Worm (Caenorhabditis elegans) whole organism, young adult: Measurements from ENCODE around the gene dsl-3.
"Not testable (repeated sequence)": the region's sequence is repeated elsewhere in the genome, so short reads cannot be mapped to it uniquely, and the experiment has no call there.

Source experiments
- C17E4.6 ChIP-seq: fragments of 200-800 bp; sonication (Bioruptor generic); IDR thresholded peaks from 2 replicates; pipeline ENCODE4 v1.3.6; 2022; ENCODE audit warnings: missing genetic modification reagents, missing genetic modification characterization, missing compliant biosample characterization
- F39B2.1 ChIP-seq: fragments of 200-800 bp; sonication (Bioruptor generic); IDR thresholded peaks from 2 replicates; pipeline ENCODE4 v1.3.6; 2022; ENCODE audit warnings: missing genetic modification reagents, missing genetic modification characterization, missing compliant biosample characterization
- F57A8.1 ChIP-seq: fragments of 200-800 bp; sonication (Bioruptor generic); optimal IDR thresholded peaks from 2 replicates; lab custom pipeline; 2018; ENCODE audit warnings: mild to moderate bottlenecking, missing genetic modification characterization, moderate library complexity, missing compliant biosample characterization
- F57C9.4 ChIP-seq: sonication (generic microtip); optimal IDR thresholded peaks from 2 replicates; lab custom pipeline; 2017; ENCODE audit warnings: mild to moderate bottlenecking, missing genetic modification characterization, missing compliant biosample characterization
- K11D2.4 ChIP-seq: fragments of 200-800 bp; sonication (Bioruptor generic); IDR thresholded peaks from 2 replicates; pipeline ENCODE4 v1.3.6; 2022; ENCODE audit warnings: missing genetic modification reagents, missing genetic modification characterization, missing compliant biosample characterization
- T26A5.8 ChIP-seq: sonication (generic microtip); optimal IDR thresholded peaks from 2 replicates; lab custom pipeline; 2016; ENCODE audit warnings: missing genetic modification characterization, missing compliant biosample characterization
- Y53G8AR.9 ChIP-seq: fragments of 200-800 bp; sonication (Bioruptor generic); conservative IDR thresholded peaks from 2 replicates; pipeline ENCODE4 v1.3.6; 2022; ENCODE audit warnings: missing genetic modification reagents, missing genetic modification characterization, missing compliant biosample characterization
- Y79H2A.3 ChIP-seq: fragments of 200-800 bp; sonication (Bioruptor generic); conservative IDR thresholded peaks from 2 replicates; pipeline ENCODE4 v1.3.6; 2022; ENCODE audit warnings: missing genetic modification reagents, missing genetic modification characterization, missing compliant biosample characterization
- ZK185.1 ChIP-seq: sonication (generic microtip); optimal IDR thresholded peaks from 2 replicates; lab custom pipeline; 2016; ENCODE audit warnings: mild to moderate bottlenecking, missing genetic modification characterization, missing compliant biosample characterization; ENCODE audit not compliant: poor library complexity, severe bottlenecking
- akir-1 ChIP-seq: fragments of 200-800 bp; sonication (Bioruptor generic); optimal IDR thresholded peaks from 2 replicates; lab custom pipeline; 2018; ENCODE audit warnings: mild to moderate bottlenecking, missing genetic modification characterization, moderate library complexity, missing compliant biosample characterization
- aptf-3 ChIP-seq: fragments of 200-800 bp; sonication (Bioruptor generic); IDR thresholded peaks from 2 replicates; pipeline ENCODE4 v1.3.6; 2022; ENCODE audit warnings: missing genetic modification characterization, missing compliant biosample characterization
- attf-5 ChIP-seq: fragments of 200-800 bp; sonication (Bioruptor generic); optimal IDR thresholded peaks from 2 replicates; lab custom pipeline; 2018; ENCODE audit warnings: mild to moderate bottlenecking, missing genetic modification characterization, missing compliant biosample characterization
- bed-1 ChIP-seq: fragments of 200-800 bp; sonication (Bioruptor generic); IDR thresholded peaks from 2 replicates; pipeline ENCODE4 v1.3.6; 2022; ENCODE audit warnings: missing genetic modification reagents, missing genetic modification characterization, missing compliant biosample characterization
- cebp-1 ChIP-seq, 2 experiments: fragments of 200-800 bp in 1 of 2; sonication (Bioruptor generic) in 1 of 2; sonication (generic microtip) in 1 of 2; IDR thresholded peaks in 1 of 2; optimal IDR thresholded peaks in 1 of 2; 2 replicates each; pipeline versions ENCODE4 v1.3.6 to Lab custom; 2017 to 2022; ENCODE audit warnings: missing compliant biosample characterization in 2 of 2, missing genetic modification characterization in 2 of 2, mild to moderate bottlenecking in 1 of 2, missing genetic modification reagents in 1 of 2, moderate library complexity in 1 of 2
- cebp-2 ChIP-seq: fragments of 200-800 bp; sonication (Bioruptor generic); IDR thresholded peaks from 2 replicates; pipeline ENCODE4 v1.3.6; 2022; ENCODE audit warnings: missing genetic modification characterization, missing compliant biosample characterization
- ceh-100 ChIP-seq: fragments of 200-800 bp; sonication (Bioruptor generic); IDR thresholded peaks from 2 replicates; pipeline ENCODE4 v1.3.6; 2022; ENCODE audit warnings: missing genetic modification reagents, missing genetic modification characterization, missing compliant biosample characterization
- ceh-58 ChIP-seq: fragments of 200-800 bp; sonication (Bioruptor generic); IDR thresholded peaks from 2 replicates; pipeline ENCODE4 v1.3.6; 2022; ENCODE audit warnings: missing genetic modification characterization, missing compliant biosample characterization
- ceh-79 ChIP-seq: sonication (generic microtip); optimal IDR thresholded peaks from 2 replicates; lab custom pipeline; 2017; ENCODE audit warnings: mild to moderate bottlenecking, missing genetic modification characterization, missing compliant biosample characterization
- dox-1 ChIP-seq: fragments of 200-800 bp; sonication (Bioruptor generic); IDR thresholded peaks from 2 replicates; pipeline ENCODE4 v1.3.6; 2022; ENCODE audit warnings: missing genetic modification reagents, missing genetic modification characterization, missing compliant biosample characterization
- dpff-1 ChIP-seq: sonication (generic microtip); optimal IDR thresholded peaks from 2 replicates; lab custom pipeline; 2017; ENCODE audit warnings: mild to moderate bottlenecking, missing genetic modification characterization, missing compliant biosample characterization
- dpl-1 ChIP-seq: fragments of 150-350 bp; optimal IDR thresholded peaks from 2 replicates; lab custom pipeline; 2014; ENCODE audit warnings: missing biosample characterization, missing genetic modification reagents, missing genetic modification characterization
- ets-4 ChIP-seq: fragments of 200-800 bp; sonication (Bioruptor generic); optimal IDR thresholded peaks from 2 replicates; lab custom pipeline; 2018; ENCODE audit warnings: mild to moderate bottlenecking, missing genetic modification characterization, missing compliant biosample characterization
- him-1 ChIP-seq: sonication (generic microtip); optimal IDR thresholded peaks from 2 replicates; lab custom pipeline; 2016; ENCODE audit warnings: missing genotype, missing genetic modification reagents, missing genetic modification characterization, missing compliant biosample characterization
- hlh-12 ChIP-seq: sonication (generic microtip); optimal IDR thresholded peaks from 2 replicates; lab custom pipeline; 2016; ENCODE audit warnings: missing genetic modification characterization, missing compliant biosample characterization
- hmg-1.2 ChIP-seq: fragments of 200-800 bp; sonication (Bioruptor generic); IDR thresholded peaks from 2 replicates; pipeline ENCODE4 v1.3.6; 2022; ENCODE audit warnings: missing genetic modification reagents, missing genetic modification characterization, missing compliant biosample characterization
- hmg-20 ChIP-seq: fragments of 200-800 bp; sonication (Bioruptor generic); IDR thresholded peaks from 2 replicates; pipeline ENCODE4 v1.3.6; 2022; ENCODE audit warnings: missing genetic modification reagents, missing genetic modification characterization, missing compliant biosample characterization
- lin-26 ChIP-seq: fragments of 200-800 bp; sonication (Bioruptor generic); IDR thresholded peaks from 2 replicates; pipeline ENCODE4 v1.3.6; 2022; ENCODE audit warnings: missing genetic modification reagents, missing genetic modification characterization, missing compliant biosample characterization
- lin-40 ChIP-seq: sonication (generic microtip); optimal IDR thresholded peaks from 2 replicates; lab custom pipeline; 2016; ENCODE audit warnings: missing genetic modification characterization, mild to moderate bottlenecking, missing compliant biosample characterization, missing genotype, missing genetic modification reagents
- mes-4 ChIP-seq: sonication (generic microtip); optimal IDR thresholded peaks from 2 replicates; lab custom pipeline; 2016; ENCODE audit warnings: missing genotype, missing genetic modification characterization, missing compliant biosample characterization
- mxl-1 ChIP-seq: sonication (generic microtip); optimal IDR thresholded peaks from 2 replicates; lab custom pipeline; 2016; ENCODE audit warnings: missing genetic modification characterization, missing compliant biosample characterization
- nfyb-1 ChIP-seq: fragments of 200-800 bp; sonication (Bioruptor generic); IDR thresholded peaks from 2 replicates; pipeline ENCODE4 v1.3.6; 2022; ENCODE audit warnings: missing genetic modification reagents, missing genetic modification characterization, missing compliant biosample characterization
- nhr-179 ChIP-seq: sonication (generic microtip); optimal IDR thresholded peaks from 2 replicates; lab custom pipeline; 2016; ENCODE audit warnings: mild to moderate bottlenecking, missing genetic modification characterization, missing compliant biosample characterization
- nhr-27 ChIP-seq: fragments of 200-800 bp; sonication (Bioruptor generic); optimal IDR thresholded peaks from 2 replicates; lab custom pipeline; 2018; ENCODE audit warnings: mild to moderate bottlenecking, missing genetic modification characterization, moderate library complexity, missing compliant biosample characterization
- nhr-80 ChIP-seq: sonication (generic microtip); optimal IDR thresholded peaks from 2 replicates; lab custom pipeline; 2016; ENCODE audit warnings: missing genetic modification characterization, missing compliant biosample characterization
- pbrm-1 ChIP-seq: fragments of 200-800 bp; sonication (Bioruptor generic); IDR thresholded peaks from 2 replicates; pipeline ENCODE4 v1.3.6; 2022; ENCODE audit warnings: missing genetic modification reagents, missing genetic modification characterization, missing compliant biosample characterization
- repo-1 ChIP-seq: sonication (generic microtip); optimal IDR thresholded peaks from 2 replicates; lab custom pipeline; 2017; ENCODE audit warnings: mild to moderate bottlenecking, missing genetic modification characterization, missing compliant biosample characterization
- rpc-1 ChIP-seq, 2 experiments: fragments of 150-350 bp in 1 of 2; sonication (generic microtip) in 1 of 2; optimal IDR thresholded peaks; 2 replicates each; lab custom pipeline; 2014 to 2018; ENCODE audit warnings: missing biosample characterization in 1 of 2, missing genetic modification characterization in 1 of 2, missing genetic modification reagents in 1 of 2, missing genotype in 1 of 2
- sea-2 ChIP-seq: fragments of 200-800 bp; sonication (Bioruptor generic); IDR thresholded peaks from 2 replicates; pipeline ENCODE4 v1.3.6; 2022; ENCODE audit warnings: missing genetic modification characterization, missing compliant biosample characterization
- snpc-1.1 ChIP-seq: sonication (generic microtip); optimal IDR thresholded peaks from 2 replicates; lab custom pipeline; 2017; ENCODE audit warnings: missing genetic modification characterization, mild to moderate bottlenecking, missing compliant biosample characterization, antibody characterized with exemption, moderate library complexity, missing genotype, missing genetic modification reagents; ENCODE audit not compliant: insufficient read depth
- snpc-1.3 ChIP-seq: sonication (generic microtip); optimal IDR thresholded peaks from 2 replicates; lab custom pipeline; 2017; ENCODE audit warnings: missing genetic modification characterization, mild to moderate bottlenecking, missing compliant biosample characterization, antibody characterized with exemption, moderate library complexity, missing genotype, missing genetic modification reagents; ENCODE audit not compliant: insufficient read depth
- tbp1 ChIP-seq: fragments of 200-800 bp; sonication (Bioruptor generic); optimal IDR thresholded peaks from 2 replicates; lab custom pipeline; 2018; ENCODE audit warnings: mild to moderate bottlenecking, missing genetic modification characterization, missing compliant biosample characterization
- tbx-9 ChIP-seq: sonication (generic microtip); optimal IDR thresholded peaks from 2 replicates; lab custom pipeline; 2016; ENCODE audit warnings: borderline replicate concordance, missing genetic modification characterization, inconsistent platforms, missing compliant biosample characterization
- ztf-18 ChIP-seq: sonication (generic microtip); optimal IDR thresholded peaks from 2 replicates; lab custom pipeline; 2016; ENCODE audit warnings: missing genotype, mild to moderate bottlenecking, missing genetic modification characterization, missing compliant biosample characterization
- ztf-26 ChIP-seq: sonication (generic microtip); optimal IDR thresholded peaks from 2 replicates; lab custom pipeline; 2017; ENCODE audit warnings: missing genetic modification characterization, missing compliant biosample characterization
- ztf-28 ChIP-seq: fragments of 200-800 bp; sonication (Bioruptor generic); IDR thresholded peaks from 2 replicates; pipeline ENCODE4 v1.3.6; 2022; ENCODE audit warnings: missing genetic modification reagents, missing genetic modification characterization, missing compliant biosample characterization

dsl-3 gene

DNA sequence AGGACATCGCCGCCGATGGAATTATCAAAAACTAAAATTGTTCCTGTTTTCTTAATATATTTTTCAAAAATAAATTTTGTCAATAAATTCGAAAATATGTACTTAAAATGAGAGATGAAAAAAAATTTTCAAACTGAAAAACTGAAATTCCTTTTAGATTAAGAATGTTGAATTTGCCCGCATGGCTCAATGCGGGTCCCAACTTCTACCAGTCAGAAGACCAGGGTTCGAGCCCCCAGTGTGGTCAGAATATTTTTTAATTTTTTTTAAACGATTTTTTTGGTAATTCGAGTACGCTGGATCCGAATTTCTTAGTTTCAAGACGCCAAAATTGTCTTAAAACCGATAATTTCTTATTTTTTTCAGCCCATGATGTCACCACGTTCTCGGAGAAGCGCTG is 27.3 kb downstream of the dsl-3 start (continued):
- no peak for TF ChIP-seq hlh-12 (tag; lab: Kevin White, UChicago)
- TF ChIP-seq lin-26 (GFP tag; lab: Robert Waterston, UW) = 0 out of 2 replicates have a peak, but pooled peaks have one; percentile 22
- TF ChIP-seq akir-1 = no peak
- TF ChIP-seq dpl-1 (GFP tag; lab: Kevin White, UChicago) = no peak
- no peak for TF ChIP-seq rpc-1 (optimal IDR thresholded peaks at IDR 0.05; lab: Kevin White, UChicago)
- peak; percentile 59 for TF ChIP-seq rpc-1 (tag; optimal IDR thresholded peaks at IDR 0.05; lab: Kevin White, UChicago)
- no peak for TF ChIP-seq nhr-80 (tag; lab: Kevin White, UChicago)
- TF ChIP-seq cebp-2 (GFP tag; lab: Robert Waterston, UW) = no peak
- no peak for TF ChIP-seq ets-4 (GFP tag; lab: Kevin White, UChicago)
- TF ChIP-seq ceh-58 = no peak
- TF ChIP-seq tbx-9 = no peak
- no peak for TF ChIP-seq ztf-26 (tag; lab: Kevin White, UChicago)
- TF ChIP-seq dpff-1 (tag; lab: Kevin White, UChicago) = no peak
- no peak for TF ChIP-seq nhr-27
- TF ChIP-seq dox-1 = no peak
- no peak for TF ChIP-seq attf-5 (GFP tag; lab: Kevin White, UChicago)
- TF ChIP-seq T26A5.8 (tag; lab: Kevin White, UChicago) = no peak
- TF ChIP-seq mxl-1 = no peak
- TF ChIP-seq him-1 (tag; lab: Kevin White, UChicago) = peak; percentile 27
- no peak for TF ChIP-seq C17E4.6 (GFP tag; lab: Robert Waterston, UW)
- no peak for TF ChIP-seq snpc-1.3 (tag; lab: Kevin White, UChicago)
- no peak for TF ChIP-seq F57A8.1
- no peak for TF ChIP-seq lin-40
- TF ChIP-seq sea-2 (GFP tag; lab: Robert Waterston, UW) = no peak
- peak; percentile 41; the same call in 1 of the 2 replicates for TF ChIP-seq K11D2.4 (GFP tag; lab: Robert Waterston, UW)
- TF ChIP-seq ceh-79 = no peak
- peak; percentile 61 for TF ChIP-seq tbp1
- TF ChIP-seq F39B2.1 (GFP tag; lab: Robert Waterston, UW) = no peak
- no peak for TF ChIP-seq hmg-1.2
- peak; percentile 40; the same call in 1 of the 2 replicates for TF ChIP-seq pbrm-1 (GFP tag; lab: Robert Waterston, UW)
- TF ChIP-seq, all 124 proteins: peak for 8

DNA sequence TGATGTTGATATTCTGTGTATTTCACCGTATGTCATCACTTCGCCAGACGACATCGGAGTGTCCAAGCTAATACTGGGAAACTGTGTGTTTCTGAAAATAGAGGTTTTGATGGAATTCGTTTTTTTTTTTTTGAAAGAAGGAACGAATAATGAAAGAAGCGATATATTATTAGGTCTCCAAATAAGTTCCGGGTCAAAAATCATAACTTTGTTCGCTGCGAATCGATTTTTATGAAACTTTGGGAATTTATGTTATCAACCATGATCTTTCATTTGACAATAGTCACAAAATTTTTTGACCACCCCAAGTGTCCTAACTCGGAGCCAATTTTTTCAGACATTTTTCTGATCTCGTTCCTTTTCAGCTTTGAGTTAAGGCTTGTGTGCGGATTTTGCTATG is 35.1 kb downstream of the dsl-3 start, which contains the start of gene nhr-274:
Gene nhr-274 (minus strand): TSS at position 101 of the 400 bp plus-strand sequence.
- TF ChIP-seq F57A8.1; Y53G8AR.9 (GFP tag; lab: Robert Waterston, UW); ztf-18 (tag; lab: Kevin White, UChicago): not testable (repeated sequence)

DNA sequence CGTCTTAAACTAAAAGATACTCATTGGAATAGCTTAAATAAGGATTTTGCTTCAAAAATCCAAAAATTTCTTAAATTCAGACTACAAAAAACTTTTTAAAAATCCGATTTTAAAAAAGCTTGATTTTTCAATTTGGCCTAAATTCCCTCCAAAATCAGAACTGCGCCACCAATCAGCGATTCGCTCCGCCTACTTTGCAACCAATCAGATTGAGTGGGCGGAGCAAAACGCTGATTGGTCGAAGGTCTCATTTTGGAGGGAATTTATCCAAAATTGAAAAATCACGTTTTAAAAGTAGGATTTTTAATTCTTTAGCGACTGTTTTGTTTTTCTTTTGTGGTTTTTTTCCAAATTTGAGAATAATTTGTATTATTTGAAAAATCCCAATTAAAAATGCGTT is 39.3 kb downstream of the dsl-3 start:
- TF ChIP-seq nfyb-1 = 0 out of 2 replicates have a peak, but pooled peaks have one; percentile 21
- no peak for TF ChIP-seq snpc-1.1 (tag; lab: Kevin White, UChicago)
- no peak for TF ChIP-seq nhr-179 (tag; lab: Kevin White, UChicago)
- TF ChIP-seq Y53G8AR.9 (GFP tag; lab: Robert Waterston, UW) = no peak

DNA sequence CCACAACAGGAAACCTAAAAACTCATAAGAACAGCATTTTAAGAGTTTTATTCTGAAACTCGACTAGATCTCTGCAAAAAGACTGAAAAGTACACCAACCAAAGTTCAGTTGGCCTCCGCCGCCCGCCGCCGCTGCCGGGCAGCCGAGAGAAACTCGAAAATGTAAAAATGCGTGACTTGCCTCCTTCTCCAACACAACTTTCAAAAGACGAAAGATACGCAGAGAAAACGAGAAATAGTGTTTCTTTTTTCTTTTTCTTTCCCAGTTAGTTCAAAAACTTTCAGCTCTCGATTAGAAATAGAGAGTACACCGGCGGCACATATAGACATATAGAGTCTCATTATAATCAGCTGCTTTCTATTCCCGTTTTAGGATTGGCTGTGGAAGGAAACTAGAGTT is 39.7 kb downstream of the dsl-3 start:
- no peak for TF ChIP-seq ceh-100 (GFP tag; lab: Robert Waterston, UW)
- TF ChIP-seq F57C9.4 (tag; lab: Kevin White, UChicago) = no peak
- TF ChIP-seq aptf-3 = no peak
- no peak for TF ChIP-seq bed-1 (GFP tag; lab: Robert Waterston, UW)
- no peak for TF ChIP-seq repo-1 (tag; lab: Kevin White, UChicago)
- peak; percentile 66 for TF ChIP-seq nhr-80 (tag; lab: Kevin White, UChicago)
- TF ChIP-seq ZK185.1 (tag; lab: Kevin White, UChicago) = no peak
- no peak for TF ChIP-seq Y79H2A.3 (GFP tag; lab: Robert Waterston, UW)
- TF ChIP-seq ets-4 (GFP tag; lab: Kevin White, UChicago) = no peak
- TF ChIP-seq hmg-20 (GFP tag; lab: Robert Waterston, UW) = no peak
- TF ChIP-seq nhr-179 (tag; lab: Kevin White, UChicago) = no peak
- no peak for TF ChIP-seq cebp-1 (GFP tag; IDR thresholded peaks at IDR 0.05; lab: Robert Waterston, UW)
- TF ChIP-seq cebp-1 (tag; optimal IDR thresholded peaks at IDR 0.05; lab: Kevin White, UChicago) = peak; percentile 33
- no peak for TF ChIP-seq ztf-28 (GFP tag; lab: Robert Waterston, UW)
- TF ChIP-seq mes-4 (tag; lab: Kevin White, UChicago) = no peak
- TF ChIP-seq nfyb-1 = no peak
